Worm (Caenorhabditis elegans) whole organism, dauer: ENCODE measurements around the gene ptr-13.
"Not testable (repeated sequence)": the region's sequence is repeated elsewhere in the genome, so short reads cannot be mapped to it uniquely, and the experiment has no call there.

ENCODE experiments used
- unc-62 ChIP-seq: sonication (generic microtip); optimal IDR thresholded peaks from 2 replicates; lab custom pipeline; 2017; ENCODE audit warnings: missing biosample characterization, missing genetic modification reagents, missing genetic modification characterization

ptr-13 gene

DNA sequence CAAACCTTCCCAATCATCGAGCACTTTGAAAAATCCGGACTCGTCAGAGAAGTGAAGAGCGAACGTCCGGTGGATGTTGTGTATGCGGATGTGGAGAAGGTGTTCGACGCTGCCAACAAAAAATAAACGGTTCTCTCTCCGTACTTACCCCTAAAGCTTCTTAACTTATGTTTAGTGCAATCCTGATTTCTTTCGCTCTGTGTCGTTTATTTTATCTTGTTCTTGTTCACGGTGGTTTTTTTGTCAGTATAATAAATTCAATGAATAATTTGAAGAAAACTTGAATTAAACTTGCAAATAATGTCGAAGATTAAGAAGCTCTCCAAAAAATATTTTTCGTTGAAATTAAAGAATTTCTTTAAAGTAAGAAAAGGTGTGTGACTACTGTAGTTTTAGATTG, 33.3 kb downstream of the ptr-13 start, which contains the start of gene F40F8.3:
TSS of gene F40F8.3 (plus strand) at position 301 of the 400 bp plus-strand sequence.
- TF ChIP-seq unc-62 (GFP tag; lab: Kevin White, UChicago) = no peak

DNA sequence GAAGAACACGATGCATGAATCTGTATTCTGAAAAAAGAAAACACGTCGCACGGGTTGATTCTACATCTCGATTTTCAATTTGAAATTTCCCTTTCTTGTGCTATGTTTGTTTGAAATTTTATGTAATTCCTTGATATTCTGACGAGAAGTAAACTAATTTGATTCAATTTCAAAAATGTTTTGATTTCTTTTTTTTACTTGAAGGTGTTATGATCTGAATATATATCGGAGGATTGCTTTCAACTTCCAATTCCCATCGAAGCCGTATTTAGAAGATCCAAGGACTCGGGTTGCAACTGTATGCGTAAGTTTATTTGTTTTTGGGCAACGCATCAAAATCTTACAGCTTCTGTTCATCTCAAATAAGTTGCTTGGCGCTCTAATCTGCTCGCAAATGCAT, 34.9 kb downstream of the ptr-13 start, which contains the start of gene F40F8.1:
TSS of gene F40F8.1 (plus strand) at position 301 of the 400 bp plus-strand sequence.
- no peak for TF ChIP-seq unc-62 (GFP tag; lab: Kevin White, UChicago)

DNA sequence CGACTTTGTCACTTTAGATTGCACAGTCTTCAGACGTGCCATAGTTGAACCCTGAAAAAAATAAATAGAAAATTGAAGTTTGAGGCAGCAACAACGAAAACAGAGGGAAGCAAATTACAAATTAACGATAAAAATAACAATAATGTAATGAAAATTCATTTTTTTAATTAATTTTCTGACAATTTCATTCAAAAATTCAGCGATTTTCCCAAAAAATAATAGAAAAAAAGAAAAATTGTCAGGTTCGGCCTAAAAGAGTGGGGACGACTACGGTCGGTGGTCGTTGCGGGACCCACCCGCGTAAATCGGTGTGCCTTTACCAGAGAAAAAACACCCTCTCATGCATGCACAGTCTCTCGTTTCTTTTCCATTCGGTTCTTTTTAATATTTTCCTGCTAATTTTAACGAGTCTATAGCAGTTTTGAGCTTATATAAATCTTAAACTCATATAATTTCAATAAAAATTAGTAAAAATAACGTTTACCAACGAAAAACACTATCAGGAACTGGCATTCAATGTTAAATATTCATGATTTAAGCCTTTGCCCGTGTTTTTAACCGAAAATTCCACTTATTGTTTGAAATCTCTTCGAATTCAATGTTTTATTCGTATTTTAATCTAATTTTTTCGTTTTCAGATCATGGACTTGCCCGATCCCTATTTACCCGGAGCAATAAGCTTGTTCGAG, 35.8 kb downstream of the ptr-13 start, which contains the start of the genes rps-9 and lsm-1:
TSS of gene rps-9 (minus strand) at position 51 of the 689 bp plus-strand sequence.
TSS of gene lsm-1 (plus strand) at position 639 of the 689 bp plus-strand sequence.
- no peak for TF ChIP-seq unc-62 (GFP tag; lab: Kevin White, UChicago)

DNA sequence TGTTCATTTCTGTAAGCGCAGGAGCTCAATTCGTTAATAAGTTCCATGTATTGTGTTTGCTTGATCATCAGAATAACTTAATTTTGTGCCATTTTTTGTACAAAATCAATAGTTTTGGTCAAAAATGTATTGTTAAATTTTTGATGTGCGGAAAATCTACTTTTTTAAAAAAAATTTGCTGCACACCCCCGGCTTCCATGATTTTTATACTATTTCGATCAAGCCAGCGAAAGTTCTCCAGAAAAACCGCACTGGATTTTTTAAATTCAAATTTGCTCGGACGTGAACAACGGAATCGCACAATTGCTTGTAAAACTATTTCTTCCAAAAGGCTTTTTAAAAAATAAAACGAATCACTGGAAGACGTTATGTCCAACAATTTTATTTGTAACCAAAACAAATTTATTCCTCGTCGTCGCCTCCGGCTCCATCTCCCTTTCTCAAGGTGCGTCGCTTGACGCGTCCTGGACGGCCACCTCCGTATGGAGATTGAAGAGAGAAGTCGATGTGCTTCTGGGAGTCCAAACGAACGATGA, 37.2 kb downstream of the ptr-13 start:
- TF ChIP-seq unc-62 (GFP tag; lab: Kevin White, UChicago) = no peak

DNA sequence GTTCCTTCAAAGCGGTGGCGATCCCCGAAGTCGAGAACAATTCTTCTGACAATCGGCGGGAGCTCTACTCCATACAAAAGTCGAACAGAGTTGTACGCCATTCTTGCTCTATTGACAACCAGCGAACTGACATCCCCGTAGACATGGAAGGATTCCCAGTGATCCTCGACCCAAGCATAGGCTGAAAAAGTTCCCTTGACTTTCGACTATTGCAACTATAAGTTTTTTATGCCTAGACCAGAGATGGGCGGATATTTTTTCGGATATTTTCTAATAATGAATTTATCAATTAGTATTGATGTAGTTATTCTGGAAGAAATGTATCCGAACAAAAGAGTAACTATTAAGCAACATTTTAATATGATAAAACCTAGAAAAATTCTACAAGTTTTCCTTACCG, 40.5 kb downstream of the ptr-13 start, which contains the start of gene W10C6.2:
TSS of gene W10C6.2 (minus strand) at position 101 of the 400 bp plus-strand sequence.
- TF ChIP-seq unc-62 (GFP tag; lab: Kevin White, UChicago) = not testable (repeated sequence)

DNA sequence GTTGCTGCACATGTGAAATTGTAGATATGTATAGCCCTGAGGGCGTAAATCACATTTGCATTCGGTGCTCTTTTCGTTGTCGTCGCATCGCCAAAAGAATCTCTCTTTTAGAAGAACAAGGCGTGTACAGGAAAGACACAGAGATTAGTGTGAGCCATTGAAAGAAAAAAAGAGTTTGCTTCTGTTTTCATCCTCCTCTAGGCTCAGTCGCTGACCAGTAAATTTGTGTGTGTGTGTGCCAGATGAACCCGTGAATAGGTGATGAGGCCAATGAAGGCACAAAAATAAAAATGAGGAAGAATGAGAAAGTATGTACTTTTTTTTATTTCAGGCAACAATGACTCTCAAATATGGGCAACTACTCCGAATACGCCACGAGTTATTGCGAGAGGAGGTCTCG, 49.9 kb downstream of the ptr-13 start, which contains the start of gene mat-2:
TSS of gene mat-2 (plus strand) at position 301 of the 400 bp plus-strand sequence.
- no peak for TF ChIP-seq unc-62 (GFP tag; lab: Kevin White, UChicago)

DNA sequence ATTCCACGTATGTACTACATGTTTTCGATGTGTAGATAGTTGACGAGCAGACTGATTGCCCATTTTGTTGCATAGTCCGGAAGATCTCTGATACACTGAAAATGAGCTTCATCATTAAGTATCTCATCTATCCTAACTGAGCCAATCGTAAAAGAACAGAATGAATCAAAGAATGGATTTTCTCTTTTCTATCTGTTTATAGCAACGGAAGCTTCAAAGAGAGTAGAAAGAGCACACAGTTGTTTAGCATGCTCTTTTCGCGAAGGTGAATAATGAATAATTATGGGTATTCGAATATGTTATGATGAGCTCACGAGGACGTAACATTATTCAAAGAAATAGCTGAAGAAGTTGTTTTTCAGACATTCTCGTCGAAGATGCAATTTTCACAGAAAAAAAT, 51.2 kb downstream of the ptr-13 start, which contains the start of gene glb-4:
TSS of gene glb-4 (minus strand) at position 101 of the 400 bp plus-strand sequence.
- TF ChIP-seq unc-62 (GFP tag; lab: Kevin White, UChicago) = no peak

DNA sequence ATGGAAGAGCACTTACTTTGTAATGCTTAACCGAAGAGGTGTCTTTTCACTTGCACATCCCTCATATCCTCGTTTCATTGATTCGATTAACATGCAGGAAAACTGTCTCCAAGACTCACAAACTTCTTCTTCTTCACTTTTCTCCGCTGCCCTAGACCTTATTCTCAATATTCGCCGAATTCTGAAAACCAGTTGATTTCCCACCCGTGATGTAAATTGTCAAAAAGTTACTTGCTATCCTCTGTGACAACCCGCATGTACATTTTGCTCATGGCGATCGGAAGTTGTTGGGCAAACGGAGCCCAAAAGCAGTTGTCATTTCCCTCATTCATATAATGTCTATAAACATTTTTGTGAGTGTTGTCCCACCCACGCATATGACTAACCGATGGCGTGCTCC, 51.9 kb downstream of the ptr-13 start:
- no peak for TF ChIP-seq unc-62 (GFP tag; lab: Kevin White, UChicago)

DNA sequence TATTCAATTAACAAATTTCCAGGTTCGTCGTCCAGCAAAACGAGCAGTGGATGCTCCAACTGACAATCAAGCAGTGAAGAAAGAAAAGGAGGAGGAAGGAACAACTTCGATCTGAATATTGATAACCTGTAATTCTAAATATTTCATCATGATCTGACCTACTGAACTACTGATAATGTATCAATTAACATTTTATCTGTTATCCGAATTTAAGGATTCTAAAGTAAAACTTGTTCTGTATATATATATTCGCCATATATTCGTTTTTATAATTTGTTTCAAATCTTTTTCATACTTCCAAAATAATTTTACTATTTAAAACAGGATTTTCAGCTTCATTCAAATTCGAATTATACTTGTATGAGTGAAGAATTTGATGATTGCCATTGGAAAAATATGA, 54.5 kb downstream of the ptr-13 start, which contains the start of gene apc-17:
TSS of gene apc-17 (plus strand) at position 301 of the 400 bp plus-strand sequence.
- TF ChIP-seq unc-62 (GFP tag; lab: Kevin White, UChicago) = no peak
